Worm (Caenorhabditis elegans) whole organism, late embryonic: ENCODE data around the gene C06C3.12.

Experiments used
- ceh-30 ChIP-seq: fragments of 150-350 bp; optimal IDR thresholded peaks from 2 replicates; lab custom pipeline; 2014; ENCODE audit warnings: missing biosample characterization, missing genetic modification characterization
- elt-4 ChIP-seq: sonication (generic microtip); optimal IDR thresholded peaks from 2 replicates; lab custom pipeline; 2016; ENCODE audit warnings: missing genetic modification characterization, missing compliant biosample characterization
- pha-4 ChIP-seq: fragments of 150-350 bp; optimal IDR thresholded peaks from 2 replicates; lab custom pipeline; 2018; ENCODE audit warnings: missing biosample characterization, missing genetic modification reagents, missing genetic modification characterization
- zip-5 ChIP-seq: sonication (generic microtip); optimal IDR thresholded peaks from 2 replicates; lab custom pipeline; 2016; ENCODE audit warnings: missing genetic modification characterization, missing compliant biosample characterization

DNA sequence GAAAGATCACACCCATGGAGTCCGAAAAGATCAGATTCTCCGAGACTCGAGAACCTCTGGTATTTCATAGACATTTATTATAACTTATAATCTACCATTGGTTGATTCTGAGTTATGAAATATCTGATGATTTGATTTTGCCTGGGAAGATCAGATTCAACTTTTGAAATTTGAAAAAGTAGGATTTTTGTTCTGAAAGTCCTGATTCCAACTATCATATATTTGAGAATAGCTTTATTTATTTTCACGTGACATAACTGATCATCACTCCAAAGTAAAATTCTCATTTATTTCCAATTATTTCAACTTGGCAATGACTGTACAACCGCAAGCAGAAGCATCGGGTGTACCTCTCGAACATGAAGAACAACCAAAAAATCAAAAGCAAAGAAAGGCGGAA is 24.8 kb downstream of the C06C3.12 start, which contains the start of gene Y51B9A.7:
- no peak for TF ChIP-seq pha-4 (tag; lab: Kevin White, UChicago)
- no peak for TF ChIP-seq zip-5
- no peak for TF ChIP-seq ceh-30 (tag; lab: Kevin White, UChicago)
- TF ChIP-seq elt-4 (tag; lab: Kevin White, UChicago), result no peak
